Fruit fly (Drosophila melanogaster) whole organism, prepupa: ENCODE data around the gene kuz.

Experiments
- Blimp-1 ChIP-seq: fragments of 200-800 bp; sonication (Bioruptor generic); optimal IDR thresholded peaks from 3 replicates; lab custom pipeline; 2017; ENCODE audit warnings: missing biosample characterization, missing genetic modification characterization, mild to moderate bottlenecking, moderate library complexity, missing genetic modification reagents
- CG10631 ChIP-seq: fragments of 200-800 bp; sonication (Bioruptor generic); optimal IDR thresholded peaks from 2 replicates; lab custom pipeline; 2016; ENCODE audit warnings: missing biosample characterization, missing genetic modification characterization
- CG11294 ChIP-seq: fragments of 200-800 bp; sonication (Bioruptor generic); IDR thresholded peaks from 2 replicates; pipeline ENCODE4 v1.3.6; 2022; ENCODE audit warnings: missing biosample characterization, missing genetic modification characterization
- CG11762 ChIP-seq: fragments of 200-800 bp; sonication (Bioruptor generic); optimal IDR thresholded peaks from 3 replicates; lab custom pipeline; 2016; ENCODE audit warnings: missing biosample characterization, missing genetic modification characterization; ENCODE audit not compliant: insufficient read depth
- CG11902 ChIP-seq: fragments of 200-800 bp; sonication (Bioruptor generic); optimal IDR thresholded peaks from 3 replicates; lab custom pipeline; 2016; ENCODE audit warnings: missing biosample characterization, missing genetic modification characterization
- CG1621 ChIP-seq: fragments of 200-800 bp; sonication (Bioruptor generic); optimal IDR thresholded peaks from 3 replicates; lab custom pipeline; 2018; ENCODE audit warnings: missing biosample characterization, mild to moderate bottlenecking, missing genetic modification characterization
- CG16779 ChIP-seq: fragments of 200-800 bp; sonication (Bioruptor generic); optimal IDR thresholded peaks from 3 replicates; lab custom pipeline; 2017; ENCODE audit warnings: missing biosample characterization, mild to moderate bottlenecking, missing genetic modification characterization
- CG3032 ChIP-seq: fragments of 200-800 bp; optimal IDR thresholded peaks from 2 replicates; lab custom pipeline; 2019; ENCODE audit warnings: missing biosample characterization, mild to moderate bottlenecking, missing genetic modification characterization, moderate library complexity
- CG31627 ChIP-seq: fragments of 200-800 bp; sonication (Bioruptor generic); optimal IDR thresholded peaks from 3 replicates; lab custom pipeline; 2016; ENCODE audit warnings: missing biosample characterization, missing genetic modification characterization
- CG32006 ChIP-seq: fragments of 200-800 bp; sonication (Bioruptor generic); optimal IDR thresholded peaks from 3 replicates; lab custom pipeline; 2017; ENCODE audit warnings: missing biosample characterization, mild to moderate bottlenecking, missing genetic modification characterization
- CG4318 ChIP-seq: fragments of 200-800 bp; sonication (Bioruptor generic); optimal IDR thresholded peaks from 3 replicates; lab custom pipeline; 2017; ENCODE audit warnings: missing biosample characterization, mild to moderate bottlenecking, missing genetic modification characterization
- CG6163 ChIP-seq: fragments of 200-800 bp; sonication (Bioruptor generic); IDR thresholded peaks from 3 replicates; pipeline ENCODE4 v1.3.6; 2022; ENCODE audit warnings: missing biosample characterization, missing genetic modification characterization
- CG6854 ChIP-seq: fragments of 200-800 bp; sonication (Bioruptor generic); optimal IDR thresholded peaks from 2 replicates; lab custom pipeline; 2017; ENCODE audit warnings: missing biosample characterization, mild to moderate bottlenecking, missing genetic modification characterization
- CG8319 ChIP-seq: fragments of 200-800 bp; sonication (Bioruptor generic); optimal IDR thresholded peaks from 3 replicates; lab custom pipeline; 2016; ENCODE audit warnings: missing biosample characterization, missing genetic modification characterization
- CG8632 ChIP-seq: fragments of 200-800 bp; sonication (Bioruptor generic); optimal IDR thresholded peaks from 3 replicates; lab custom pipeline; 2016; ENCODE audit warnings: missing biosample characterization, missing genetic modification characterization
- CG9139 ChIP-seq: fragments of 200-800 bp; sonication (Bioruptor generic); optimal IDR thresholded peaks from 3 replicates; lab custom pipeline; 2017; ENCODE audit warnings: missing biosample characterization, mild to moderate bottlenecking, missing genetic modification characterization
- Eip75B ChIP-seq: fragments of 200-800 bp; sonication (Bioruptor generic); optimal IDR thresholded peaks from 3 replicates; lab custom pipeline; 2016; ENCODE audit warnings: missing biosample characterization, missing genetic modification characterization
- Eip78C ChIP-seq: fragments of 200-800 bp; sonication (Bioruptor generic); peaks from one replicate; lab custom pipeline; 2016; ENCODE audit warnings: missing biosample characterization, missing genetic modification characterization
- Eip93F ChIP-seq: fragments of 200-800 bp; sonication (Bioruptor generic); optimal IDR thresholded peaks from 2 replicates; lab custom pipeline; 2016; ENCODE audit warnings: missing biosample characterization, mild to moderate bottlenecking, missing genetic modification characterization
- Ets21C ChIP-seq: fragments of 200-800 bp; sonication (Bioruptor generic); optimal IDR thresholded peaks from 3 replicates; lab custom pipeline; 2016; ENCODE audit warnings: missing biosample characterization, missing genetic modification characterization
- Ets96B ChIP-seq: fragments of 200-800 bp; optimal IDR thresholded peaks from 2 replicates; lab custom pipeline; 2019; ENCODE audit warnings: missing biosample characterization, mild to moderate bottlenecking, missing genetic modification characterization, moderate library complexity
- Gug ChIP-seq: fragments of 200-800 bp; sonication (Bioruptor generic); IDR thresholded peaks from 2 replicates; pipeline ENCODE4 v1.3.6; 2022; ENCODE audit warnings: missing biosample characterization, missing genetic modification characterization
- Hr38 ChIP-seq: sonication (Bioruptor generic); optimal IDR thresholded peaks from 2 replicates; lab custom pipeline; 2016; ENCODE audit warnings: missing biosample characterization, missing genetic modification characterization
- Hr39 ChIP-seq: fragments of 200-800 bp; sonication (Bioruptor generic); optimal IDR thresholded peaks from 2 replicates; lab custom pipeline; 2016; ENCODE audit warnings: missing biosample characterization, missing genetic modification characterization
- Met ChIP-seq: fragments of 200-800 bp; sonication (Bioruptor generic); optimal IDR thresholded peaks from 3 replicates; lab custom pipeline; 2016; ENCODE audit warnings: missing biosample characterization, missing genetic modification characterization
- Smox ChIP-seq: fragments of 200-800 bp; sonication (Bioruptor generic); optimal IDR thresholded peaks from 3 replicates; lab custom pipeline; 2016; ENCODE audit warnings: missing biosample characterization, missing genetic modification characterization
- acj6 ChIP-seq: fragments of 200-800 bp; sonication (Bioruptor generic); optimal IDR thresholded peaks from 3 replicates; lab custom pipeline; 2016; ENCODE audit warnings: missing biosample characterization, missing genetic modification characterization
- cyc ChIP-seq: fragments of 200-800 bp; sonication (Bioruptor generic); optimal IDR thresholded peaks from 3 replicates; lab custom pipeline; 2016; ENCODE audit warnings: missing biosample characterization, missing genetic modification characterization
- eg ChIP-seq: fragments of 200-800 bp; sonication (Bioruptor generic); IDR thresholded peaks from 3 replicates; pipeline ENCODE4 v1.3.6; 2022; ENCODE audit warnings: missing biosample characterization, missing genetic modification characterization
- esn ChIP-seq: fragments of 200-800 bp; sonication (Bioruptor generic); optimal IDR thresholded peaks from 2 replicates; lab custom pipeline; 2016; ENCODE audit warnings: missing biosample characterization, mild to moderate bottlenecking, missing genetic modification characterization, moderate library complexity
- fd59A ChIP-seq: fragments of 200-800 bp; sonication (Bioruptor generic); optimal IDR thresholded peaks from 2 replicates; lab custom pipeline; 2017; ENCODE audit warnings: missing biosample characterization, mild to moderate bottlenecking, missing genetic modification characterization, missing genetic modification reagents
- pdm3 ChIP-seq: fragments of 200-800 bp; sonication (Bioruptor generic); optimal IDR thresholded peaks from 3 replicates; lab custom pipeline; 2016; ENCODE audit warnings: missing biosample characterization, missing genetic modification characterization
- ss ChIP-seq, 2 experiments: fragments of 200-800 bp; sonication (Bioruptor generic); optimal IDR thresholded peaks; 2 replicates in 1 of 2; 3 replicates in 1 of 2; lab custom pipeline; 2017 to 2018; ENCODE audit warnings: mild to moderate bottlenecking in 2 of 2, missing biosample characterization in 2 of 2, missing genetic modification characterization in 2 of 2, moderate library complexity in 1 of 2
- svp ChIP-seq: fragments of 200-800 bp; sonication (Bioruptor generic); peaks from one replicate; lab custom pipeline; 2016; ENCODE audit warnings: missing biosample characterization, missing genetic modification characterization
- topi ChIP-seq: fragments of 200-800 bp; sonication (Bioruptor generic); optimal IDR thresholded peaks from 3 replicates; lab custom pipeline; 2016; ENCODE audit warnings: missing biosample characterization, missing genetic modification characterization
- vri ChIP-seq: fragments of 200-800 bp; sonication (Bioruptor generic); optimal IDR thresholded peaks from 3 replicates; lab custom pipeline; 2016; ENCODE audit warnings: missing biosample characterization, mild to moderate bottlenecking, missing genetic modification characterization

The kuz gene

DNA sequence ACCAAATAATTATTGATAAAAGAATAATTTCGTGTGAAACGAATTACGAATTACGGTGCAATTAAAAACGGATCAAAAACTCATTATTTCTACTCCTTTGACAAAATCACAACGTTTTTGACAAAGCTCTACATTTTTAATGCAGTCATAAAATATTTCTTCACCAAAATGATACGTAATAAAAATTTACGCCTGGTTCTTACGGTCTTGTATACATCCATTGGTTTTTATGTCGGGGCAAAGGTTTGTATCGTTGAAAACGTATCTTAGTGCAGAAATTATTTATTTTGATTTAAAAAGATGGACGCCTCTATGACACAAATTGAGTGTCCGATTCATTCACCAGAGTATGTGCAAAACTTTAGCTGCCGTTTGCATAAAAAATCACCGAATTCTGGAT lies 18.2 kb upstream of the kuz start, which contains the start of gene CG33644:
Gene CG33644 (plus strand): TSS at position 301 of the 400 bp plus-strand sequence.
- TF ChIP-seq Hr39 (GFP tag; lab: Kevin White, UChicago): no peak
- no peak for TF ChIP-seq acj6 (GFP tag; lab: Kevin White, UChicago)
- TF ChIP-seq CG6854: no peak
- no peak for TF ChIP-seq CG1621 (tag; lab: Kevin White, UChicago)
- no peak for TF ChIP-seq Blimp-1
- no peak for TF ChIP-seq Met (GFP tag; lab: Kevin White, UChicago)
- TF ChIP-seq eg (GFP tag; lab: Robert Waterston, UW): no peak
- no peak for TF ChIP-seq CG11902 (GFP tag; lab: Kevin White, UChicago)

DNA sequence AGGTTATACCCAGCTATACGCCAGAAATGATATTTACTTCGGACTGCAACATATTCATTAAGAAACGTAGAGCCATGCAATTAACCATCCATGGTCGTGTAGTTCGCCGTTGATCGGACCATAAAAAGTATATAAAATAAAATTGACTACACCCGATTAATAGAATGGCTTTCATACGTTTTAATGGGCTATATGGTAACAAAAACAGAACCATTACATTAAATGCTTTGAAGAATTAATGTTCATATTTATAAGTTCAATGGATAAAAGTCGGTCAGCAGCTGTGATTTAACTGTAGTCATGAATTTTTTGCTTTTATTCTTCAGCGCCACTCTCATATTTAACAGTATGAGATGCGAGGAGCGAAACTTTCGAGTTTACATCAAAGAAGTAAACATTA lies 17.4 kb upstream of the kuz start, which contains the start of gene CG33645:
Gene CG33645 (plus strand): TSS at position 301 of the 400 bp plus-strand sequence.
- TF ChIP-seq CG11294 (GFP tag; lab: Robert Waterston, UW): no peak
- no peak for TF ChIP-seq CG3032
- no peak for TF ChIP-seq Hr38 (GFP tag; lab: Kevin White, UChicago)
- TF ChIP-seq Smox (GFP tag; lab: Kevin White, UChicago): no peak

DNA sequence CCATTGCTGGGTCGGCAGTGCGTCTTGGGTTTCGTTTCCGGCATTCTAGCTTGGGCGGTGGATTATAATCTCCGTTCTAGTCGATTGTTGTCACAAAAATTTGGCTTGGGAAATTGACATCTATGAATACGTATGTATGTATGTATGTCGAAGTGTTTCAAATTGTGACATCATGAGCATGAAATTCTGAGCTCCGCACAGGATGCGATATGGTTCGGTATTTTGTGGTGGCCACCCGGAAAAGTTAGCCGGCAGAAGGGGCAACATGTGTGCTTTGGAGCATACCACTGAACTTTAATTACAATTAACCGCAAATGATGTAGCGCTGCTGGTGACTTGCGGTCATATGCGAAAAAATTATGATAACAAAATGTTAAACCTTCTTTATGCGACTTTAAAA lies 14.3 kb upstream of the kuz start, which contains the start of gene CG15638:
Gene CG15638 (minus strand): TSS at position 101 of the 400 bp plus-strand sequence.
- TF ChIP-seq Gug: no peak
- TF ChIP-seq esn: no peak
- TF ChIP-seq CG31627 (GFP tag; lab: Kevin White, UChicago): no peak
- no peak for TF ChIP-seq CG9139
- TF ChIP-seq topi (GFP tag; lab: Kevin White, UChicago): no peak
- TF ChIP-seq Ets21C (GFP tag; lab: Kevin White, UChicago): no peak
- no peak for TF ChIP-seq Eip93F
- TF ChIP-seq CG8319 (GFP tag; lab: Kevin White, UChicago): no peak
- no peak for TF ChIP-seq CG16779
- no peak for TF ChIP-seq vri
- no peak for TF ChIP-seq Eip78C (GFP tag; lab: Kevin White, UChicago)
- TF ChIP-seq ss (GFP tag; optimal IDR thresholded peaks at IDR 0.05; lab: Kevin White, UChicago): no peak
- TF ChIP-seq Met (GFP tag; lab: Kevin White, UChicago): no peak
- TF ChIP-seq acj6 (GFP tag; lab: Kevin White, UChicago): no peak

DNA sequence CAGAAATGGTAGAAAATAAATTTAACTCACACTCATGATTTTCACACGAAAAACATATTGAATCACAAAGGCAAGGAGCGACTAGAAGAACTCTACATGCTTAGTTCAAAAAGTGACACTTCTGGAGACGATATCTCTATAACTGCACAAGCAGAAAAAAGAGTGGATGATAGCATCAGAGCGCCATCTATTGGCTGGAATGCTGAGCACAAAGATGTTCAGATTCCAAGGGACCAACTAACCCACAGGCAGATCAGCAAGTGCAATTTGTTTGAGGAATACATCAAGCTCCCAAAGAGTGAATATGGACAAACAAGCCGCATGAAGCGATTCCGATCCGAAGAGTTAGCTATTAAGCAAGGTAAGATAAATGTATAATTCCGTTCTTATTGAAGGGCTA lies 9.2 kb upstream of the kuz start, which contains the start of gene CG16852:
Gene CG16852 (plus strand): TSS at position 48 of the 400 bp plus-strand sequence.
- TF ChIP-seq CG6163 (no peak), cyc (GFP tag; lab: Kevin White, UChicago) (no peak), CG11294 (GFP tag; lab: Robert Waterston, UW) (no peak), svp (GFP tag; lab: Kevin White, UChicago) (no peak), Eip78C (GFP tag; lab: Kevin White, UChicago) (no peak), CG10631 (no peak), CG6854 (no peak), CG3032 (no peak), CG4318 (GFP tag; lab: Kevin White, UChicago) (no peak), CG8632 (GFP tag; lab: Kevin White, UChicago) (no peak), Blimp-1 (no peak), CG11762 (no peak), fd59A (GFP tag; lab: Kevin White, UChicago) (no peak), pdm3 (GFP tag; lab: Kevin White, UChicago) (no peak), Eip75B (GFP tag; lab: Kevin White, UChicago) (no peak), Eip93F (no peak), CG11902 (GFP tag; lab: Kevin White, UChicago) (no peak)

DNA sequence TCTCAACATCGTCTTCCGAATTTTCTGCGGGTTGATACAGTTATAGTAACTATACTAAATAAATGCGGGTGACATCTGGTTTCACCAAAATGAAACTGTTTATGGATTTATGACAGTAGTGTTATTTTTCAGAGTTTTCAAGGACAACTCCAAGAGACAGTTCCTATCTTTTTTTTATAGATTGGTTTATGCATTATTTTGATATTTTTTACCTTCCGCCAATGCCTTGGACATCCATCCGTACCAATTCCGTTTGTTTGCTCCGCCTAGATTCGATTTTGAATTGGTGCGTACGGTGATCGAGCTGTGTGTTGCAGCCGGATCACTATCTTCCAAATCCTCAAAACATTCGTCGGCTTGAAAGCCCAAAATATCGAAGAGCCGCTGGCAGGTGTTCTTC lies 8.0 kb upstream of the kuz start, which contains the start of gene CG16853:
Gene CG16853 (plus strand): TSS at position 301 of the 400 bp plus-strand sequence.
- TF ChIP-seq CG32006 (GFP tag; lab: Kevin White, UChicago) (no peak), Ets96B (tag; lab: Kevin White, UChicago) (no peak), CG11902 (GFP tag; lab: Kevin White, UChicago) (no peak)
